Worm (Caenorhabditis elegans) whole organism, L1 larva: ENCODE results near the gene mltn-9.

Source experiments
- fos-1 ChIP-seq: fragments of 150-350 bp; optimal IDR thresholded peaks from 2 replicates; lab custom pipeline; 2014; ENCODE audit warnings: missing biosample characterization, missing genetic modification characterization
- nhr-12 ChIP-seq: sonication (generic microtip); optimal IDR thresholded peaks from 2 replicates; lab custom pipeline; 2017; ENCODE audit warnings: missing biosample characterization, missing genetic modification characterization

DNA sequence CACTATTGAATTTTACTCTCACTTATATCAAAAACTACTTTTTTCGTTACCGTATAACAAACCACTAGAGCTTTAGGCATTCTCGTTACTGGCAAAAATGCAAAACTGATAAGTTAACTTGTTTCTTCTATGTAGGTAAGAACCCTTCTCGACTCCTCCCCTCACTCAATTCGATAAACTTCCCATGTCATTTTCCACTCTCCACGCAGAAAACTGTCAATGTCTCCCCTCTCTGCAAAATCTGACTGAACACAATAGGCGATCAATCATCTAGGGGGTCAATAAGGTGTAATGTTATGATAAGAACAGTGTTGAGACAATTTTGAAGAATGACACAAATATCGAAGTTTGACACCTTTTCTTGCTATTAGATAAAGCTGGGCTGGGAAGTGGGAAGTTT is 2.9 kb downstream of the mltn-9 start:
- TF ChIP-seq fos-1 (tag; lab: Kevin White, UChicago) = no peak
- TF ChIP-seq nhr-12 = no peak
